Worm (Caenorhabditis elegans) whole organism, early embryonic: ENCODE data around the gene F41E7.6.

Experiments
- F13C5.2 ChIP-seq: sonication (generic microtip); optimal IDR thresholded peaks from 2 replicates; lab custom pipeline; 2017; ENCODE audit warnings: mild to moderate bottlenecking, missing genetic modification characterization, inconsistent platforms, missing compliant biosample characterization
- aly-1 ChIP-seq: sonication (generic microtip); optimal IDR thresholded peaks from 2 replicates; lab custom pipeline; 2016; ENCODE audit warnings: missing genetic modification characterization, missing compliant biosample characterization
- ama-1 ChIP-seq: fragments of 150-350 bp; optimal IDR thresholded peaks from 2 replicates; lab custom pipeline; 2014
- ceh-36 ChIP-seq: sonication (generic microtip); optimal IDR thresholded peaks from 2 replicates; lab custom pipeline; 2016; ENCODE audit warnings: missing genetic modification characterization, inconsistent platforms, missing compliant biosample characterization
- ets-7 ChIP-seq: sonication (generic microtip); optimal IDR thresholded peaks from 2 replicates; lab custom pipeline; 2016; ENCODE audit warnings: missing genotype, missing genetic modification characterization, missing compliant biosample characterization
- flt-1 ChIP-seq: fragments of 200-800 bp; sonication (Bioruptor generic); IDR thresholded peaks from 2 replicates; pipeline ENCODE4 v1.3.6; 2022; ENCODE audit warnings: missing genetic modification characterization, missing compliant biosample characterization
- hmbx-1 ChIP-seq: sonication (generic microtip); optimal IDR thresholded peaks from 2 replicates; lab custom pipeline; 2016; ENCODE audit warnings: mild to moderate bottlenecking, missing genetic modification characterization, missing compliant biosample characterization
- pes-1 ChIP-seq: fragments of 200-800 bp; sonication (Bioruptor generic); IDR thresholded peaks from 2 replicates; pipeline ENCODE4 v1.3.6; 2022; ENCODE audit warnings: missing genetic modification reagents, missing genetic modification characterization, missing compliant biosample characterization
- tbx-11 ChIP-seq: fragments of 200-800 bp; sonication (Bioruptor generic); IDR thresholded peaks from 2 replicates; pipeline ENCODE4 v1.3.6; 2022; ENCODE audit warnings: missing genetic modification characterization, missing compliant biosample characterization
- tbx-37 ChIP-seq: fragments of 200-800 bp; sonication (Bioruptor generic); conservative IDR thresholded peaks from 2 replicates; pipeline ENCODE4 v1.3.6; 2022; ENCODE audit warnings: missing genetic modification reagents, missing genetic modification characterization, missing compliant biosample characterization
- tra-4 ChIP-seq: sonication (generic microtip); optimal IDR thresholded peaks from 2 replicates; lab custom pipeline; 2017; ENCODE audit warnings: missing genetic modification characterization, missing compliant biosample characterization

ce11 chrX:10318437-10318836, 8.2 kb upstream of the F41E7.6 start:
- TF ChIP-seq tbx-11 (no peak), ceh-36 (tag; lab: Kevin White, UChicago) (no peak), ama-1 (lab: Kevin White, UChicago) (no peak), hmbx-1 (tag; lab: Kevin White, UChicago) (no peak), flt-1 (no peak), tra-4 (no peak), ets-7 (tag; lab: Kevin White, UChicago) (no peak), aly-1 (tag; lab: Kevin White, UChicago) (no peak), tbx-37 (GFP tag; lab: Robert Waterston, UW) (no peak), F13C5.2 (no peak), pes-1 (GFP tag; lab: Robert Waterston, UW) (no peak)
